Fruit fly (Drosophila melanogaster): Measurements from ENCODE around the gene CG34273.

CG34273 gene

dm6 chr3R:14516742-14517141 lies at the start of gene CG34273:
TSS of gene CG34273 (plus strand) at chr3R:14517042.
- TF ChIP-seq noc (tag; optimal IDR thresholded peaks at IDR 0.05), result no peak

dm6 chr3R:14467231-14467846 lies 49.5 kb upstream of the CG34273 start:
- no peak for TF ChIP-seq noc (tag; optimal IDR thresholded peaks at IDR 0.05)

dm6 chr3R:14468652-14469289 lies 48.1 kb upstream of the CG34273 start:
- TF ChIP-seq noc (tag; optimal IDR thresholded peaks at IDR 0.05), result no peak

DNA sequence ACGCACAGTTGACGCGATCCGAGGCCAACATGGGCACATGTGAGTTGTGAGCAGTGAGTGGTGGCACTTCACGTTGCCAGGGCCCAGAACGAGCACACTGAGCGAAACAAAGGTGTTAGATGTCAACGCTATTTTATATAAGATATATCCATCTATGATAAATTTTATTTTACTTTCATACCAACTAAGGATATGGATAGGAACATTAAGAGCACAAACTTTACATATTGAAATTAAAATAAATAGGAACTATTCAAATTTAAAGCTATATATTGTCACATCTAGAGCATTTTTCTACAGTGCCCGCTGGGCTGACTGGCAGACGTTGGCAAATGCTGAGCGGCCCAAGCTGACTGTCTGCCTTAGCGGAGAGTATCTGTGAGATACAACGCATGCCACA lies 47.1 kb upstream of the CG34273 start:
- TF ChIP-seq noc (tag; optimal IDR thresholded peaks at IDR 0.05), result no peak

dm6 chr3R:14470630-14471029 lies 46.2 kb upstream of the CG34273 start:
- TF ChIP-seq noc (tag; optimal IDR thresholded peaks at IDR 0.05), result no peak

- TF ChIP-seq noc (tag; optimal IDR thresholded peaks at IDR 0.05), result no peak
Measured at dm6 chr3R:14471426-14471825, 45.4 kb upstream of the CG34273 start.

DNA sequence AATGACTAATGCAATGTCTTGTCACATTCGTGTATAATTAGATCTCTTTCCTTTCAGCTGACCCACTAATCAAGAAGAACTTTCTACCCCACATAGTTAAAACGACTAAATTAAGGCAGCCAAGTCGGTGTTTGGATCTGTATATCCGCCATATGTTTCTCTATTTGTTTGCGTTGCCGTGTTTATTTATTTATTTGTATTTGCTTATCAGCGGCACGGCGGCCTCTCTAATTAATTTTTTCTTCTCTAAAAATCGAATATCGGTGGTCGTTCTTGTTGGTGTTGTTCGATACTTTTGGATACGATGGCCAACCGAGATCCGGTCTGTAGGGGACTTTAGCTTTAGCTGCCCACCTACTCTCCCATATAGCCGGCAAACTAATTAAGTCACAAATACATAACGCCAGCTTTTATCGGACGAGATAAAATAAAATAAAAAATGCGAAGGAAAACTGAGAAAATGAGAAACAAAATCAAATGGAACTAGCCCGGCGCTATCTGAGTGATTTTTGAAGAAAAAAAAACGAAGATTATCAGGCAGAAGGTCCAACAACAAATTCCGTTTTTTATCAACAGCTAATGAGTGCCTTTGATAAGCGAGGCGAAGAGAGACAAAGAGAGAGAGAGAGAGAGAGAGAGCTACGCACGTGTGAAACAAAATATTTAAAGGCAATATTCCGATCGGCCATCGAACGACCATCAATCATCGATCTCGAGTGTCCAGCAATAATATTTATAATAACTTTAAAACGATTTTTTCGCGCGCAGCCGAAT lies 44.1 kb upstream of the CG34273 start:
- peak; percentile 25 for TF ChIP-seq noc (tag; optimal IDR thresholded peaks at IDR 0.05)

DNA sequence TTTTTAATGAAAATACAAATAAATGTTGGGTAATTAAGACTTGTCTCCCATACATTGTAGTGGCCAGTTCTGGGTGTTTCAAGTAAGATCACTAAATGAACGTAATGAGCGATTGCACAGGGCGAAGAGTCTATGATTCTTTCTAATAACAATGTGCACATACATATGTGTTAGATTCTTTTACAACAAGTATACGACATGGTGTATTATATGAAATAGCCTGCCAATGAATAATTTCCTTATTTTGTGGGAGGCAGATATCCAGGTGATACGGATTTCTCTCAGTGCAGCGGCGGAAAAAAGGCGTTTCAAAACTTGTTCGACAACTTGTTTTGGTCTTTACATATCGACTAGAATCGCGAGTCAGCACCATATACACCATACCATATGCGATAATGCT lies 43.3 kb upstream of the CG34273 start:
- no peak for TF ChIP-seq noc (tag; optimal IDR thresholded peaks at IDR 0.05)

DNA sequence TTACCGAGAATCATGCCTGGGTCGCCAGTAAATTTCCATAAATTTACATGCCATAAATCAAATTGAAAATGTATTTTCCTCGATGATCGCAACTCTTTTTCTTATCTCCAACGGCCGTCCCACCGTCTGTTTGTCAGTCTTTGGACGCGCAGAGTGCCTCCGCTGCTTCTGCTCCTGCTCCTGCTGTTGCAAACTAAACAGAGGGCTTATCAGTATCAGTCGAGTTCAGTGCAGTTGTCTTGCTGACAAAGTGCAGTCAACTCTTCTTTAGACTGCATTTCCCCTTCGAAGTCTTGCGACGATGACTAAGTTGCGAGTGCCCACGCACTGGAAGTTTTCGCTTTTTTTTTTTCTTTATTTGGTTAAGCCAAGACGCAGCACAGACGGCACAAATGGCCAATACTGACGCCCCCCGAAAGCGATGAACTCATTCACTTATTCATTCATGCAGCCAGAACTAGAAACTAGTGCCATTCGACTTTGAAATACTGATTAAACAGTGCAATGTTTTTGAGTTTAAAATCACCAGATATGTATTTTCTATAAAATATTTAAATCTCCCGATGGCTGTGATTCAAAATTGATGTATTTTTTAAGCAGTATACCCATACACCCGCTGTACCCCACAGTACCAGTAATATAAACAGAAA lies 42.6 kb upstream of the CG34273 start:
- no peak for TF ChIP-seq noc (tag; optimal IDR thresholded peaks at IDR 0.05)

dm6 chr3R:14476273-14476672 lies 40.6 kb upstream of the CG34273 start:
- TF ChIP-seq noc (tag; optimal IDR thresholded peaks at IDR 0.05), result peak; percentile 23

dm6 chr3R:14477085-14477762 lies 39.6 kb upstream of the CG34273 start:
- TF ChIP-seq noc (tag; optimal IDR thresholded peaks at IDR 0.05), result no peak

DNA sequence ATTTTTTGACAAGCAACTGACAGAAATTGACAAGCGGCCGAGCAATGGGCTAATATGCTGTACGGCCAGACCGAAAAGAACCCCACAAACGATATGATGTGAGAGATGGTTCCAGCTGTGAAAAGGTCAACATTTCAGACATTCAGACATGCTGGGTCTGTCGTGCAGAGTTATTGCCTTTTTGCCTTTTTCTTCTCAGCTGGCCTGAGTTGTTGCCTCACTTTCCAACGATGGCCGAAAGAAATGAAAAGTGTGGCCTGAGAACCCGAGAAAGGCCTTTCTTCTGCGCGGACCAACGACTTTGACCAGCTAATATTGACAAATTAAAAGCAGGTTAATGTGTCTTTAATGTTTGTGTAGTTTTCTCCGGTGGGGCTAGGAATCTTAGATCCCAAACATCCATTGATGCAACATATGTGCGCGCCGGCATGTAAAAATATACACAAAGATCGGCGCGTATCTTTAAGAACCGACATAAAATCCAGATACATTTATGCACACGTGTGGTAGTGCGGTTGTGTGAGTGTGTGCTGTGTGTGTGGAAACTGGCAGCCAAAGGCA lies 38.9 kb upstream of the CG34273 start:
- TF ChIP-seq noc (tag; optimal IDR thresholded peaks at IDR 0.05), result no peak

DNA sequence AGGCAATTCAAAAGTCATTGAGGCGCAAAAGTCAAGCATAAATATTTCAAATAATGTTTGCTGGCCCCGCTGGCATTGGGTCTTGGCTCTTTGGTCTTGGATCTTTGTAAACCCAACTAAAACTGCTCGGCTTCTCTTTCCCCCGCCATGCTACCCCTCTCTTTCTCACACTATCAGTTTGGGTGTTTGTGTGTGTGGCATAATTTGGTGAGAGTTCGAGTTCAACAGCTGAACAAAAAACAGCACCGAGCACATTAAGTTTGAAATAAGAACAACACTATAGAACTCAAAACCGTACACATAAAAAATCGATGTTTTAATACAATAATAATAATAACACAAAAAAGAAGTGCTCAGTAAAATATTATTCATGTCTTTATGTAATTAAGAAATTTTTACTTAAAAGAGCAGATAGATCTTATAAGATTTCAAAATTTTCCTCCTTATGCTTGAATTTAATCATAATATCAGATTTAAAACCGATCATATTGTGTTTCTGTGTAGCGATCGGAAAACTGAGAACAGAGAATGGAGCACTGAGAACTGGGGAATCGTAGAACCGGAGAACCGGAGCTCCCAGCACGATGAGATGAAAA lies 38.3 kb upstream of the CG34273 start:
- TF ChIP-seq noc (tag; optimal IDR thresholded peaks at IDR 0.05), result no peak

dm6 chr3R:14479623-14480194 lies 37.1 kb upstream of the CG34273 start:
- TF ChIP-seq noc (tag; optimal IDR thresholded peaks at IDR 0.05), result no peak

dm6 chr3R:14481569-14481968 lies 35.3 kb upstream of the CG34273 start, which contains the start of gene cv-c:
TSS of gene cv-c (minus strand) at chr3R:14481713.
- peak; percentile 28 for TF ChIP-seq noc (tag; optimal IDR thresholded peaks at IDR 0.05)

Data from whole organism, larva.